Worm (Caenorhabditis elegans): ENCODE measurements around the gene spt-5.

The spt-5 gene

ce11 chrIV:12086498-12086897, 35.2 kb downstream of the spt-5 start (continued):
- no peak for TF ChIP-seq unc-55 (GFP tag; optimal IDR thresholded peaks at IDR 0.05)
- peak; percentile 79 for TF ChIP-seq ceh-16 (tag; optimal IDR thresholded peaks at IDR 0.05)
- no peak for TF ChIP-seq nhr-12 (tag; optimal IDR thresholded peaks at IDR 0.05)
- TF ChIP-seq ztf-1 (GFP tag; conservative IDR thresholded peaks at IDR 0.05): no peak
- peak; percentile 51 for TF ChIP-seq fos-1 (tag; optimal IDR thresholded peaks at IDR 0.05)
- TF ChIP-seq mab-5 (tag; optimal IDR thresholded peaks at IDR 0.05): no peak
- peak; percentile 30 for TF ChIP-seq nhr-77 (tag; optimal IDR thresholded peaks at IDR 0.05)
- peak; percentile 76 for TF ChIP-seq F13H6.1 (tag; optimal IDR thresholded peaks at IDR 0.05)
- peak; percentile 37 for TF ChIP-seq ceh-82 (tag; optimal IDR thresholded peaks at IDR 0.05)
- TF ChIP-seq lsy-2 (tag; optimal IDR thresholded peaks at IDR 0.05): peak; percentile 26 to 59
- peak; percentile 53 for TF ChIP-seq sem-4 (tag; optimal IDR thresholded peaks at IDR 0.05)
- peak; percentile 75 for TF ChIP-seq Y55F3AM.14 (GFP tag; optimal IDR thresholded peaks at IDR 0.05)
- TF ChIP-seq elt-1 (tag; optimal IDR thresholded peaks at IDR 0.05): no peak
- TF ChIP-seq elt-3 (tag; optimal IDR thresholded peaks at IDR 0.05): no peak
- TF ChIP-seq mdl-1 (tag; optimal IDR thresholded peaks at IDR 0.05): peak in 1 of 2 experiments; percentile 57
- peak; percentile 77 for TF ChIP-seq crh-2 (tag; optimal IDR thresholded peaks at IDR 0.05)
- TF ChIP-seq zag-1 (tag; optimal IDR thresholded peaks at IDR 0.05): peak; percentile 36
- peak; percentile 55 for TF ChIP-seq blmp-1 (tag; optimal IDR thresholded peaks at IDR 0.05; ENCODE audit: insufficient read depth)
- no peak for TF ChIP-seq unc-39 (tag; optimal IDR thresholded peaks at IDR 0.05)
- TF ChIP-seq sma-9 (GFP tag; optimal IDR thresholded peaks at IDR 0.05): peak; percentile 67
- TF ChIP-seq sma-9 (tag; optimal IDR thresholded peaks at IDR 0.05): no peak
- TF ChIP-seq alr-1 (tag; optimal IDR thresholded peaks at IDR 0.05): no peak
- TF ChIP-seq nhr-11 (tag; optimal IDR thresholded peaks at IDR 0.05): no peak
- TF ChIP-seq lin-13 (GFP tag; optimal IDR thresholded peaks at IDR 0.05): peak; percentile 62

- TF ChIP-seq crh-2 (tag; optimal IDR thresholded peaks at IDR 0.05) (peak; percentile 80), nhr-23 (tag; optimal IDR thresholded peaks at IDR 0.05) (no peak), ZK546.5 (tag; optimal IDR thresholded peaks at IDR 0.05) (no peak), Y55F3AM.14 (GFP tag; optimal IDR thresholded peaks at IDR 0.05) (peak; percentile 0), blmp-1 (tag; optimal IDR thresholded peaks at IDR 0.05; ENCODE audit: insufficient read depth) (peak; percentile 65), ama-1 (optimal IDR thresholded peaks at IDR 0.05) (no peak), lin-11 (tag; optimal IDR thresholded peaks at IDR 0.05) (no peak), mdl-1 (tag; optimal IDR thresholded peaks at IDR 0.05) (no peak), sem-4 (tag; optimal IDR thresholded peaks at IDR 0.05) (peak; percentile 13), ztf-11 (tag; optimal IDR thresholded peaks at IDR 0.05) (no peak), mbf-1 (tag; optimal IDR thresholded peaks at IDR 0.05) (no peak), elt-3 (tag; optimal IDR thresholded peaks at IDR 0.05) (no peak), nhr-10 (tag; optimal IDR thresholded peaks at IDR 0.05) (no peak), nhr-21 (tag; optimal IDR thresholded peaks at IDR 0.05) (no peak), lin-13 (GFP tag; optimal IDR thresholded peaks at IDR 0.05) (peak; percentile 15), snpc-4 (tag; optimal IDR thresholded peaks at IDR 0.05) (no peak), lsy-2 (tag; optimal IDR thresholded peaks at IDR 0.05) (peak in 1 of 2 experiments; percentile 48), sma-3 (GFP tag; optimal IDR thresholded peaks at IDR 0.05) (no peak), nhr-129 (tag; optimal IDR thresholded peaks at IDR 0.05) (peak; percentile 94), unc-55 (GFP tag; optimal IDR thresholded peaks at IDR 0.05) (peak; percentile 75), lin-39 (tag; optimal IDR thresholded peaks at IDR 0.05) (no peak), C34F6.9 (tag; optimal IDR thresholded peaks at IDR 0.05) (peak; percentile 61), sma-9 (GFP tag; optimal IDR thresholded peaks at IDR 0.05) (no peak), sma-9 (tag; optimal IDR thresholded peaks at IDR 0.05) (no peak), peb-1 (tag; optimal IDR thresholded peaks at IDR 0.05) (no peak), nhr-12 (tag; optimal IDR thresholded peaks at IDR 0.05) (no peak), zag-1 (tag; optimal IDR thresholded peaks at IDR 0.05) (no peak), egl-27 (tag; optimal IDR thresholded peaks at IDR 0.05) (no peak), unc-39 (tag; optimal IDR thresholded peaks at IDR 0.05) (no peak), unc-62 (GFP tag; optimal IDR thresholded peaks at IDR 0.05) (no peak), nhr-6 (tag; optimal IDR thresholded peaks at IDR 0.05) (no peak), gmeb-1 (tag; optimal IDR thresholded peaks at IDR 0.05) (no peak), elt-1 (tag; optimal IDR thresholded peaks at IDR 0.05) (no peak), R02D3.7 (tag; optimal IDR thresholded peaks at IDR 0.05) (no peak), nhr-25 (tag; optimal IDR thresholded peaks at IDR 0.05) (peak; percentile 32), ceh-82 (tag; optimal IDR thresholded peaks at IDR 0.05) (no peak), nhr-77 (tag; optimal IDR thresholded peaks at IDR 0.05) (no peak), ztf-1 (GFP tag; conservative IDR thresholded peaks at IDR 0.05) (no peak), ztf-4 (tag; optimal IDR thresholded peaks at IDR 0.05) (no peak), alr-1 (tag; optimal IDR thresholded peaks at IDR 0.05) (no peak), F13H6.1 (tag; optimal IDR thresholded peaks at IDR 0.05) (no peak), dmd-4 (tag; optimal IDR thresholded peaks at IDR 0.05) (no peak), mab-5 (tag; optimal IDR thresholded peaks at IDR 0.05) (no peak), aly-2 (tag; optimal IDR thresholded peaks at IDR 0.05) (no peak), skn-1 (tag; optimal IDR thresholded peaks at IDR 0.05) (no peak), fos-1 (tag; optimal IDR thresholded peaks at IDR 0.05) (no peak), nhr-237 (tag; optimal IDR thresholded peaks at IDR 0.05) (no peak), nhr-11 (tag; optimal IDR thresholded peaks at IDR 0.05) (no peak), ceh-16 (tag; optimal IDR thresholded peaks at IDR 0.05) (no peak)
Observed at ce11 chrIV:12088898-12089297, 37.6 kb downstream of the spt-5 start.
